Fruit fly (Drosophila melanogaster) whole organism, embryonic: ENCODE results near the gene CG31436.
A peak's percentile ranks its signal among the peaks of the same experiment; 100 is the strongest.

Experiments
- CG10209 ChIP-seq: fragments of 200-800 bp; sonication (Bioruptor generic); optimal IDR thresholded peaks from 3 replicates; lab custom pipeline; 2017; ENCODE audit warnings: missing biosample characterization, mild to moderate bottlenecking, missing genetic modification characterization, missing genetic modification reagents
- CG10959 ChIP-seq: fragments of 200-800 bp; sonication (Bioruptor generic); IDR thresholded peaks from 2 replicates; pipeline ENCODE4 v1.3.6; 2022; ENCODE audit warnings: missing biosample characterization, missing genetic modification characterization
- CG12659 ChIP-seq: fragments of 200-800 bp; sonication (Bioruptor generic); optimal IDR thresholded peaks from 3 replicates; lab custom pipeline; 2017; ENCODE audit warnings: mild to moderate bottlenecking, missing biosample characterization, missing genetic modification reagents, missing genetic modification characterization
- CG13424 ChIP-seq: fragments of 200-800 bp; sonication (Bioruptor generic); optimal IDR thresholded peaks from 2 replicates; lab custom pipeline; 2019; ENCODE audit warnings: missing biosample characterization, mild to moderate bottlenecking, missing genetic modification characterization, moderate library complexity
- CG14014 ChIP-seq: fragments of 200-800 bp; sonication (Bioruptor generic); IDR thresholded peaks from 2 replicates; pipeline ENCODE4 v1.3.6; 2022; ENCODE audit warnings: missing biosample characterization, missing genetic modification characterization
- CG16813 ChIP-seq: fragments of 200-800 bp; sonication (Bioruptor generic); IDR thresholded peaks from 3 replicates; pipeline ENCODE4 v1.3.6; 2022; ENCODE audit warnings: missing biosample characterization, missing genetic modification characterization; ENCODE audit not compliant: partially characterized antibody
- CG16815 ChIP-seq: fragments of 200-800 bp; sonication (Bioruptor generic); optimal IDR thresholded peaks from 3 replicates; lab custom pipeline; 2017; ENCODE audit warnings: missing biosample characterization, mild to moderate bottlenecking, missing genetic modification characterization
- CG17361 ChIP-seq: fragments of 200-800 bp; sonication (Bioruptor generic); IDR thresholded peaks from 3 replicates; pipeline ENCODE4 v1.3.6; 2022; ENCODE audit warnings: missing biosample characterization, missing genetic modification characterization
- CG17912 ChIP-seq: fragments of 200-800 bp; sonication (Bioruptor generic); optimal IDR thresholded peaks from 2 replicates; lab custom pipeline; 2018; ENCODE audit warnings: missing biosample characterization, mild to moderate bottlenecking, missing genetic modification characterization
- CG2120 ChIP-seq: fragments of 200-800 bp; sonication (Bioruptor generic); optimal IDR thresholded peaks from 3 replicates; lab custom pipeline; 2016; ENCODE audit warnings: missing biosample characterization, missing genetic modification characterization
- CG33557 ChIP-seq: fragments of 200-800 bp; sonication (Bioruptor generic); optimal IDR thresholded peaks from 2 replicates; lab custom pipeline; 2019; ENCODE audit warnings: missing biosample characterization, mild to moderate bottlenecking, missing genetic modification characterization, moderate library complexity
- CG3838 ChIP-seq: fragments of 200-800 bp; sonication (Bioruptor generic); optimal IDR thresholded peaks from 3 replicates; lab custom pipeline; 2016; ENCODE audit warnings: missing biosample characterization, missing genetic modification characterization
- CG6854 ChIP-seq: fragments of 200-800 bp; sonication (Bioruptor generic); optimal IDR thresholded peaks from 3 replicates; lab custom pipeline; 2017; ENCODE audit warnings: missing biosample characterization, mild to moderate bottlenecking, missing genetic modification characterization
- CG7271 ChIP-seq: fragments of 200-800 bp; sonication (Bioruptor generic); optimal IDR thresholded peaks from 2 replicates; lab custom pipeline; 2018; ENCODE audit warnings: missing biosample characterization, mild to moderate bottlenecking, missing genetic modification characterization, moderate library complexity
- CG7357 ChIP-seq: fragments of 200-800 bp; sonication (Bioruptor generic); IDR thresholded peaks from 3 replicates; pipeline ENCODE4 v1.3.6; 2022; ENCODE audit warnings: missing biosample characterization, missing genetic modification characterization
- CG7372 ChIP-seq: fragments of 200-800 bp; sonication (Bioruptor generic); IDR thresholded peaks from 2 replicates; pipeline ENCODE4 v1.3.6; 2022; ENCODE audit warnings: missing biosample characterization, missing genetic modification characterization
- CG8281 ChIP-seq: fragments of 200-800 bp; sonication (Bioruptor generic); optimal IDR thresholded peaks from 2 replicates; lab custom pipeline; 2018; ENCODE audit warnings: missing biosample characterization, mild to moderate bottlenecking, missing genetic modification characterization, moderate library complexity
- CHES-1-like ChIP-seq: fragments of 200-800 bp; sonication (Bioruptor generic); optimal IDR thresholded peaks from 2 replicates; lab custom pipeline; 2016; ENCODE audit warnings: missing biosample characterization, missing genetic modification characterization
- CkIIα-i1 ChIP-seq: fragments of 200-800 bp; sonication (Bioruptor generic); IDR thresholded peaks from 2 replicates; pipeline ENCODE4 v1.3.6; 2022; ENCODE audit warnings: missing biosample characterization, missing genetic modification characterization
- Dip3 ChIP-seq: fragments of 200-800 bp; sonication (Bioruptor generic); optimal IDR thresholded peaks from 3 replicates; lab custom pipeline; 2016; ENCODE audit warnings: missing biosample characterization, missing genetic modification characterization
- Doc2 ChIP-seq: fragments of 200-800 bp; sonication (Bioruptor generic); IDR thresholded peaks from 2 replicates; pipeline ENCODE4 v1.3.6; 2022; ENCODE audit warnings: missing biosample characterization, missing genetic modification characterization
- Gsc ChIP-seq: fragments of 200-800 bp; sonication (Bioruptor generic); IDR thresholded peaks from 2 replicates; pipeline ENCODE4 v1.3.6; 2022; ENCODE audit warnings: missing biosample characterization, missing genetic modification characterization
- HHEX ChIP-seq: fragments of 200-800 bp; sonication (Bioruptor generic); optimal IDR thresholded peaks from 3 replicates; lab custom pipeline; 2017; ENCODE audit warnings: missing biosample characterization, mild to moderate bottlenecking, missing genetic modification characterization, missing genetic modification reagents
- HLH3B ChIP-seq: fragments of 200-800 bp; sonication (Bioruptor generic); IDR thresholded peaks from 2 replicates; pipeline ENCODE4 v1.3.6; 2022; ENCODE audit warnings: missing biosample characterization, missing genetic modification characterization
- HmgZ ChIP-seq: fragments of 200-800 bp; sonication (Bioruptor generic); optimal IDR thresholded peaks from 2 replicates; lab custom pipeline; 2018; ENCODE audit warnings: missing biosample characterization, mild to moderate bottlenecking, missing genetic modification characterization
- Hmx ChIP-seq: fragments of 200-800 bp; sonication (Bioruptor generic); optimal IDR thresholded peaks from 2 replicates; lab custom pipeline; 2016; ENCODE audit warnings: missing biosample characterization, missing genetic modification characterization
- Hr3 ChIP-seq: fragments of 200-800 bp; sonication (Bioruptor generic); optimal IDR thresholded peaks from 3 replicates; lab custom pipeline; 2016; ENCODE audit warnings: missing biosample characterization, missing genetic modification characterization
- Hr39 ChIP-seq: fragments of >200 bp; optimal IDR thresholded peaks from 2 replicates; lab custom pipeline; 2017
- Jarid2 ChIP-seq: fragments of 200-800 bp; sonication (Bioruptor generic); optimal IDR thresholded peaks from 3 replicates; lab custom pipeline; 2017; ENCODE audit warnings: mild to moderate bottlenecking, missing biosample characterization, missing genetic modification reagents, missing genetic modification characterization
- Lpt ChIP-seq: fragments of >200 bp; optimal IDR thresholded peaks from 2 replicates; lab custom pipeline; 2018; ENCODE audit warnings: missing biosample characterization, missing genetic modification characterization
- MESR4 ChIP-seq: fragments of 200-800 bp; sonication (Bioruptor generic); optimal IDR thresholded peaks from 2 replicates; lab custom pipeline; 2018; ENCODE audit warnings: missing biosample characterization, mild to moderate bottlenecking, missing genetic modification characterization, moderate library complexity
- MTF-1 ChIP-seq: fragments of 200-800 bp; sonication (Bioruptor generic); optimal IDR thresholded peaks from 2 replicates; lab custom pipeline; 2018; ENCODE audit warnings: missing biosample characterization, mild to moderate bottlenecking, missing genetic modification characterization, borderline replicate concordance
- Med ChIP-seq: fragments of 200-800 bp; sonication (Bioruptor generic); peaks from one replicate; lab custom pipeline; 2016; ENCODE audit warnings: missing biosample characterization, missing genetic modification characterization, mild to moderate bottlenecking, inconsistent platforms, moderate library complexity
- Sox102F ChIP-seq: fragments of 200-800 bp; sonication (Bioruptor generic); optimal IDR thresholded peaks from 2 replicates; lab custom pipeline; 2018; ENCODE audit warnings: missing biosample characterization, mild to moderate bottlenecking, missing genetic modification characterization, moderate library complexity
- Spps ChIP-seq: fragments of 200-800 bp; sonication (Bioruptor generic); optimal IDR thresholded peaks from 2 replicates; lab custom pipeline; 2018; ENCODE audit warnings: missing biosample characterization, mild to moderate bottlenecking, missing genetic modification characterization
- Xrp1 ChIP-seq: fragments of 200-800 bp; sonication (Bioruptor generic); IDR thresholded peaks from 2 replicates; pipeline ENCODE4 v1.3.6; 2022; ENCODE audit warnings: missing biosample characterization, missing genetic modification characterization
- ap ChIP-seq: fragments of 200-800 bp; sonication (Bioruptor generic); IDR thresholded peaks from 2 replicates; pipeline ENCODE4 v1.3.6; 2022; ENCODE audit warnings: missing biosample characterization, missing genetic modification characterization
- dan ChIP-seq: fragments of 200-800 bp; sonication (Bioruptor generic); IDR thresholded peaks from 2 replicates; pipeline ENCODE4 v1.3.6; 2022; ENCODE audit warnings: missing biosample characterization, missing genetic modification characterization
- dysf ChIP-seq: fragments of 200-800 bp; sonication (Bioruptor generic); IDR thresholded peaks from 3 replicates; pipeline ENCODE4 v1.3.6; 2022; ENCODE audit warnings: missing biosample characterization, missing genetic modification characterization
- emc ChIP-seq: fragments of 200-800 bp; sonication (Bioruptor generic); optimal IDR thresholded peaks from 2 replicates; lab custom pipeline; 2016; ENCODE audit warnings: missing biosample characterization, missing genetic modification characterization
- gcm2 ChIP-seq: fragments of 200-800 bp; sonication (Bioruptor generic); optimal IDR thresholded peaks from 2 replicates; lab custom pipeline; 2016; ENCODE audit warnings: missing biosample characterization, missing genetic modification characterization
- grn ChIP-seq: fragments of 200-800 bp; sonication (Bioruptor generic); optimal IDR thresholded peaks from 3 replicates; lab custom pipeline; 2017; ENCODE audit warnings: missing biosample characterization, missing genetic modification characterization
- h ChIP-seq: fragments of >200 bp; optimal IDR thresholded peaks from 2 replicates; lab custom pipeline; 2017
- hth ChIP-seq: fragments of >200 bp; optimal IDR thresholded peaks from 2 replicates; lab custom pipeline; 2017; ENCODE audit warnings: inconsistent platforms
- nmo ChIP-seq: fragments of 200-800 bp; sonication (Bioruptor generic); optimal IDR thresholded peaks from 2 replicates; lab custom pipeline; 2018; ENCODE audit warnings: missing biosample characterization, mild to moderate bottlenecking, missing genetic modification characterization, moderate library complexity
- pnt ChIP-seq: fragments of 200-800 bp; sonication (Bioruptor generic); optimal IDR thresholded peaks from 3 replicates; lab custom pipeline; 2016; ENCODE audit warnings: missing biosample characterization, missing genetic modification characterization
- row ChIP-seq: fragments of 200-800 bp; sonication (Bioruptor generic); IDR thresholded peaks from 3 replicates; pipeline ENCODE4 v1.3.6; 2022; ENCODE audit warnings: missing biosample characterization, missing genetic modification characterization
- sc ChIP-seq, 3 experiments: fragments of >200 bp in 2 of 3; fragments of 200-800 bp in 1 of 3; sonication (Bioruptor generic) in 1 of 3; optimal IDR thresholded peaks; 2 replicates in 2 of 3; 3 replicates in 1 of 3; lab custom pipeline; 2017; ENCODE audit warnings: mild to moderate bottlenecking in 1 of 3, missing biosample characterization in 1 of 3, missing genetic modification characterization in 1 of 3, missing genetic modification reagents in 1 of 3
- sima ChIP-seq: fragments of 200-800 bp; sonication (Bioruptor generic); optimal IDR thresholded peaks from 2 replicates; lab custom pipeline; 2016; ENCODE audit warnings: missing biosample characterization, missing genetic modification characterization
- so ChIP-seq: fragments of 200-800 bp; sonication (Bioruptor generic); IDR thresholded peaks from 3 replicates; pipeline ENCODE4 v1.3.6; 2022; ENCODE audit warnings: missing biosample characterization, missing genetic modification characterization
- stwl ChIP-seq: fragments of 200-800 bp; sonication (Bioruptor generic); optimal IDR thresholded peaks from 3 replicates; lab custom pipeline; 2018; ENCODE audit warnings: missing biosample characterization, mild to moderate bottlenecking, missing genetic modification characterization, moderate library complexity
- trh ChIP-seq: fragments of 200-800 bp; sonication (Bioruptor generic); optimal IDR thresholded peaks from 2 replicates; lab custom pipeline; 2016; ENCODE audit warnings: missing biosample characterization, missing genetic modification characterization
- vnd ChIP-seq: fragments of 200-800 bp; sonication (Bioruptor generic); IDR thresholded peaks from 3 replicates; pipeline ENCODE4 v1.3.6; 2022; ENCODE audit warnings: missing biosample characterization, missing genetic modification characterization; ENCODE audit not compliant: partially characterized antibody

Gene CG31436

DNA sequence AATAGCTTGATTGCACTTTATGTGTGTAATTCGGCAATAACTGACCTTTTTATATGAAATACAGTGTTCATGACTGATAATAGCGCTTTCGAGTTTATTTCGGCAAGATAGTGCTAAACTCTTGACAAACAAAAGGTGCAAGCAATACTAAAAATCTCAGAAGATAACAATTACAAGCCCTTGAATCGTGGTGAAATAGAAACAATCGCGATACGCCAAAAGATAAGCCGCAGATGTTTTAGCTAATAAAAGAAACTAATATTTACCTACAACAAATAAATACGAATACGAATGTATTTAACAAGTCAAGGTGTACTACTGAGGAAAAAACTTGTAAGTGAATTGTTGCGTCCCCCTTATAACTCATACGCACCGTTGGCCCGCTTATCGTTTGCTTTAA lies 28.7 kb upstream of the CG31436 start (continued):
- no peak for TF ChIP-seq gcm2 (GFP tag; lab: Kevin White, UChicago)
- no peak for TF ChIP-seq sima (GFP tag; lab: Kevin White, UChicago)
- no peak for TF ChIP-seq Gsc
- peak; percentile 59 for TF ChIP-seq CG7372 (GFP tag; lab: Robert Waterston, UW)
- TF ChIP-seq Sox102F (GFP tag; lab: Kevin White, UChicago) = no peak
- TF ChIP-seq CG16813 (GFP tag; lab: Robert Waterston, UW) = no peak
- no peak for TF ChIP-seq ap (GFP tag; lab: Robert Waterston, UW)
- no peak for TF ChIP-seq CG7271 (tag; lab: Kevin White, UChicago)
- TF ChIP-seq CHES-1-like (GFP tag; lab: Kevin White, UChicago) = no peak
- peak; percentile 67 for TF ChIP-seq Med (GFP tag; lab: Kevin White, UChicago)
- no peak for TF ChIP-seq sc (optimal IDR thresholded peaks at IDR 0.05; lab: Kevin White, UChicago)
- no peak for TF ChIP-seq sc (GFP tag; optimal IDR thresholded peaks at IDR 0.05; lab: Kevin White, UChicago)
- no peak for TF ChIP-seq Hr3 (GFP tag; lab: Kevin White, UChicago)
- no peak for TF ChIP-seq CG7357
- TF ChIP-seq CG33557 (GFP tag; lab: Kevin White, UChicago) = no peak
- no peak for TF ChIP-seq Dip3 (GFP tag; lab: Kevin White, UChicago)
- TF ChIP-seq dysf (GFP tag; lab: Robert Waterston, UW) = no peak
- TF ChIP-seq h = no peak
- TF ChIP-seq CG17912 (GFP tag; lab: Kevin White, UChicago) = no peak
- TF ChIP-seq CG12659 (GFP tag; lab: Kevin White, UChicago) = peak; percentile 23
- no peak for TF ChIP-seq CG6854
- TF ChIP-seq CG17361 (GFP tag; lab: Robert Waterston, UW) = no peak
- no peak for TF ChIP-seq pnt (GFP tag; lab: Kevin White, UChicago)
- no peak for TF ChIP-seq Doc2
- TF ChIP-seq CkIIα-i1 (GFP tag; lab: Robert Waterston, UW) = no peak
- TF ChIP-seq Lpt (GFP tag; lab: Kevin White, UChicago) = no peak
- TF ChIP-seq row = no peak
- no peak for TF ChIP-seq dan (GFP tag; lab: Robert Waterston, UW)
- peak; percentile 19 for TF ChIP-seq grn
- peak; percentile 8 for TF ChIP-seq HHEX (GFP tag; lab: Kevin White, UChicago)
- TF ChIP-seq emc (GFP tag; lab: Kevin White, UChicago) = no peak
- no peak for TF ChIP-seq HLH3B
- TF ChIP-seq trh (GFP tag; lab: Kevin White, UChicago) = no peak
- TF ChIP-seq vnd (GFP tag; lab: Robert Waterston, UW) = no peak
- no peak for TF ChIP-seq CG16815 (GFP tag; lab: Kevin White, UChicago)
- no peak for TF ChIP-seq MESR4 (GFP tag; lab: Kevin White, UChicago)
- peak; percentile 37; the same call in 1 of the 2 replicates for TF ChIP-seq CG14014
- TF ChIP-seq Spps = no peak
- no peak for TF ChIP-seq so
- TF ChIP-seq MTF-1 (GFP tag; lab: Kevin White, UChicago) = peak; percentile 6
- no peak for TF ChIP-seq Jarid2 (GFP tag; lab: Kevin White, UChicago)
- no peak for TF ChIP-seq nmo (GFP tag; lab: Kevin White, UChicago)
- TF ChIP-seq stwl = no peak
- TF ChIP-seq CG10209 (GFP tag; lab: Kevin White, UChicago) = no peak
- no peak for TF ChIP-seq hth
- TF ChIP-seq Hmx (GFP tag; lab: Kevin White, UChicago) = no peak
- no peak for TF ChIP-seq Hr39 (lab: Kevin White, UChicago)
- no peak for TF ChIP-seq CG8281 (tag; lab: Kevin White, UChicago)
- TF ChIP-seq HmgZ (tag; lab: Kevin White, UChicago) = peak; percentile 46
- TF ChIP-seq CG10959 (GFP tag; lab: Robert Waterston, UW) = no peak
- TF ChIP-seq CG13424 (tag; lab: Kevin White, UChicago) = peak; percentile 36
- no peak for TF ChIP-seq CG3838 (GFP tag; lab: Kevin White, UChicago)
- TF ChIP-seq Xrp1 = no peak
- TF ChIP-seq CG2120 (GFP tag; lab: Kevin White, UChicago) = peak; percentile 29
